Fruit fly (Drosophila melanogaster): ENCODE data around the gene CG2871.

CG2871 gene

DNA sequence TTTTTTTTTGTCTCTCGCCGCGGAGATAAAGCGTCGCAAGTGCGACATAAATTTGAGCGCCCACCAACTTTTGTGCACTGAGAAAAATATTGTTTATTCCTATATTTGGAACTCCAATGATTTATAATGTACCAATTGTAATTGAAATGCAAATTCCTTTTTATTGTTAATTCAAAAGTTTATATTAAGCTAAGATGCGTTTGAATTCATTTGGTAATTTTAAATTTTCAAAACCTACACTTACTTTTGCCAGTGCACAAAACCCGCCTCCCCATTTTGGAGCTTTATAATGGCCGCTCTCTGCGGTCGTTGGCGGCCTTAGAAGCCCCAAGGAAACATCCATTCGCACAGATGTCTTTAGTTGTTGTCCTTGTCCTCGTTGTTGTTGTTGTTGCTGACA is 14.9 kb downstream of the CG2871 start (continued):
- TF ChIP-seq cwo (GFP tag; optimal IDR thresholded peaks at IDR 0.05) (peak; percentile 11), GATAe (GFP tag; conservative IDR thresholded peaks at IDR 0.05) (no peak), CG7745 (tag; optimal IDR thresholded peaks at IDR 0.05) (no peak), CG2129 (GFP tag; IDR thresholded peaks at IDR 0.05; ENCODE audit: partially characterized antibody) (no peak), CG2678 (tag; optimal IDR thresholded peaks at IDR 0.05) (peak; percentile 60), mam (GFP tag; optimal IDR thresholded peaks at IDR 0.05) (no peak), cg (GFP tag; optimal IDR thresholded peaks at IDR 0.05) (no peak), btn (GFP tag; optimal IDR thresholded peaks at IDR 0.05) (no peak), fd3F (GFP tag; optimal IDR thresholded peaks at IDR 0.05) (no peak), ftz-f1 (GFP tag; optimal IDR thresholded peaks at IDR 0.05) (no peak), CG18599 (GFP tag; optimal IDR thresholded peaks at IDR 0.05) (peak; percentile 70), Ets65A (GFP tag) (peak; percentile 77), CG15269 (tag; optimal IDR thresholded peaks at IDR 0.05) (peak; percentile 44), CG10654 (GFP tag; optimal IDR thresholded peaks at IDR 0.05) (no peak), al (GFP tag; IDR thresholded peaks at IDR 0.05) (no peak), Dek (tag; optimal IDR thresholded peaks at IDR 0.05) (no peak), Aef1 (GFP tag; IDR thresholded peaks at IDR 0.05) (peak; percentile 30; the same call in 1 of the 3 replicates), Nf-YB (GFP tag; optimal IDR thresholded peaks at IDR 0.05) (no peak), Bdp1 (GFP tag; optimal IDR thresholded peaks at IDR 0.05) (no peak), crp (GFP tag; optimal IDR thresholded peaks at IDR 0.05) (no peak), CG15073 (GFP tag; optimal IDR thresholded peaks at IDR 0.05) (no peak), CG10267 (tag; optimal IDR thresholded peaks at IDR 0.05) (no peak), Scr (GFP tag; IDR thresholded peaks at IDR 0.05; ENCODE audit: partially characterized antibody) (no peak), C15 (GFP tag; IDR thresholded peaks at IDR 0.05) (no peak), CG4820 (GFP tag; optimal IDR thresholded peaks at IDR 0.05) (no peak), CG30431 (GFP tag; optimal IDR thresholded peaks at IDR 0.05) (no peak), CG1792 (GFP tag; optimal IDR thresholded peaks at IDR 0.05) (no peak), Bteb2 (GFP tag; optimal IDR thresholded peaks at IDR 0.05) (peak; percentile 40), eve (GFP tag; optimal IDR thresholded peaks at IDR 0.05) (no peak), Sox102F (GFP tag; optimal IDR thresholded peaks at IDR 0.05) (peak; percentile 54), row (GFP tag; IDR thresholded peaks at IDR 0.05) (peak; percentile 56), sr (GFP tag; IDR thresholded peaks at IDR 0.05) (no peak), B-H1 (GFP tag; IDR thresholded peaks at IDR 0.05) (no peak; the same call in 2 of the 3 replicates), CG10209 (GFP tag; optimal IDR thresholded peaks at IDR 0.05) (peak; percentile 7), onecut (GFP tag; IDR thresholded peaks at IDR 0.05) (0 out of 2 replicates have a peak, but pooled peaks have one; percentile 15), nerfin-1 (tag; optimal IDR thresholded peaks at IDR 0.05) (no peak), Ptx1 (GFP tag; IDR thresholded peaks at IDR 0.05) (peak; percentile 56; the same call in 1 of the 2 replicates), dmrt99B (tag; optimal IDR thresholded peaks at IDR 0.05) (peak; percentile 38), CG13296 (GFP tag; optimal IDR thresholded peaks at IDR 0.05) (peak; percentile 38), wdn (GFP tag; IDR thresholded peaks at IDR 0.05) (0 out of 2 replicates have a peak, but pooled peaks have one; percentile 4), CG14710 (tag; optimal IDR thresholded peaks at IDR 0.05) (no peak), oc (tag; optimal IDR thresholded peaks at IDR 0.05) (no peak), tgo (GFP tag; IDR thresholded peaks at IDR 0.05) (peak; percentile 30; the same call in 2 of the 3 replicates), CG34224 (GFP tag; IDR thresholded peaks at IDR 0.05; ENCODE audit: partially characterized antibody) (no peak), CG6254 (GFP tag; optimal IDR thresholded peaks at IDR 0.05) (no peak), NC2β (GFP tag; optimal IDR thresholded peaks at IDR 0.05) (no peak), CG30403 (GFP tag; optimal IDR thresholded peaks at IDR 0.05) (peak; percentile 43), en (GFP tag; optimal IDR thresholded peaks at IDR 0.05) (no peak), ranshi (GFP tag; IDR thresholded peaks at IDR 0.05) (peak; percentile 37; the same call in 1 of the 2 replicates), peb (GFP tag; IDR thresholded peaks at IDR 0.05) (no peak), pros (GFP tag; optimal IDR thresholded peaks at IDR 0.05) (no peak)
